Fruit fly (Drosophila melanogaster) whole organism, embryonic: ENCODE results near the gene ham.

Source experiments
- Atf6 ChIP-seq: fragments of 200-800 bp; sonication (Bioruptor generic); IDR thresholded peaks from 2 replicates; pipeline ENCODE4 v1.3.6; 2022; ENCODE audit warnings: missing biosample characterization, missing genetic modification characterization
- BEAF-32 ChIP-seq: fragments of 200-800 bp; sonication (Bioruptor generic); optimal IDR thresholded peaks from 3 replicates; lab custom pipeline; 2017; ENCODE audit warnings: missing biosample characterization, missing genetic modification characterization, mild to moderate bottlenecking, moderate library complexity, missing genetic modification reagents
- CG10209 ChIP-seq: fragments of 200-800 bp; sonication (Bioruptor generic); optimal IDR thresholded peaks from 3 replicates; lab custom pipeline; 2017; ENCODE audit warnings: missing biosample characterization, mild to moderate bottlenecking, missing genetic modification characterization, missing genetic modification reagents
- CG12769 ChIP-seq: fragments of 200-800 bp; sonication (Bioruptor generic); optimal IDR thresholded peaks from 2 replicates; lab custom pipeline; 2019; ENCODE audit warnings: missing biosample characterization, mild to moderate bottlenecking, missing genetic modification characterization, moderate library complexity
- CG13775 ChIP-seq: fragments of 200-800 bp; sonication (Bioruptor generic); optimal IDR thresholded peaks from 3 replicates; lab custom pipeline; 2017; ENCODE audit warnings: missing biosample characterization, mild to moderate bottlenecking, missing genetic modification characterization
- CG14014 ChIP-seq: fragments of 200-800 bp; sonication (Bioruptor generic); IDR thresholded peaks from 2 replicates; pipeline ENCODE4 v1.3.6; 2022; ENCODE audit warnings: missing biosample characterization, missing genetic modification characterization
- CG14965 ChIP-seq: fragments of 200-800 bp; sonication (Bioruptor generic); optimal IDR thresholded peaks from 2 replicates; lab custom pipeline; 2016; ENCODE audit warnings: missing biosample characterization, missing genetic modification characterization, borderline replicate concordance
- CG15269 ChIP-seq: fragments of 200-800 bp; sonication (Bioruptor generic); optimal IDR thresholded peaks from 2 replicates; lab custom pipeline; 2018; ENCODE audit warnings: missing biosample characterization, mild to moderate bottlenecking, missing genetic modification characterization, moderate library complexity
- CG15601 ChIP-seq: fragments of 200-800 bp; sonication (Bioruptor generic); optimal IDR thresholded peaks from 3 replicates; lab custom pipeline; 2019; ENCODE audit warnings: missing biosample characterization, mild to moderate bottlenecking, missing genetic modification characterization, moderate library complexity
- CG15696 ChIP-seq: fragments of 200-800 bp; sonication (Bioruptor generic); optimal IDR thresholded peaks from 2 replicates; lab custom pipeline; 2019; ENCODE audit warnings: missing biosample characterization, mild to moderate bottlenecking, missing genetic modification characterization, moderate library complexity
- CG17328 ChIP-seq: fragments of 200-800 bp; sonication (Bioruptor generic); IDR thresholded peaks from 2 replicates; pipeline ENCODE4 v1.3.6; 2022; ENCODE audit warnings: missing biosample characterization, missing genetic modification characterization
- CG2202 ChIP-seq: fragments of 200-800 bp; sonication (Bioruptor generic); optimal IDR thresholded peaks from 2 replicates; lab custom pipeline; 2018; ENCODE audit warnings: missing biosample characterization, mild to moderate bottlenecking, missing genetic modification characterization
- CG32772 ChIP-seq: fragments of 200-800 bp; sonication (Bioruptor generic); IDR thresholded peaks from 2 replicates; pipeline ENCODE4 v1.3.6; 2022; ENCODE audit warnings: missing biosample characterization, missing genetic modification characterization
- CG3838 ChIP-seq: fragments of 200-800 bp; sonication (Bioruptor generic); optimal IDR thresholded peaks from 3 replicates; lab custom pipeline; 2016; ENCODE audit warnings: missing biosample characterization, missing genetic modification characterization
- CG6689 ChIP-seq: fragments of 200-800 bp; sonication (Bioruptor generic); IDR thresholded peaks from 2 replicates; pipeline ENCODE4 v1.3.6; 2022; ENCODE audit warnings: missing biosample characterization, missing genetic modification characterization
- CG6791 ChIP-seq: fragments of 200-800 bp; sonication (Bioruptor generic); IDR thresholded peaks from 3 replicates; pipeline ENCODE4 v1.3.6; 2022; ENCODE audit warnings: missing biosample characterization, missing genetic modification characterization; ENCODE audit not compliant: partially characterized antibody
- CG7987 ChIP-seq: fragments of 200-800 bp; sonication (Bioruptor generic); optimal IDR thresholded peaks from 2 replicates; lab custom pipeline; 2018; ENCODE audit warnings: missing biosample characterization, mild to moderate bottlenecking, missing genetic modification characterization, moderate library complexity
- CG8388 ChIP-seq: fragments of 200-800 bp; sonication (Bioruptor generic); optimal IDR thresholded peaks from 2 replicates; lab custom pipeline; 2019; ENCODE audit warnings: missing biosample characterization, mild to moderate bottlenecking, missing genetic modification characterization, moderate library complexity
- CG8478 ChIP-seq: fragments of >200 bp; optimal IDR thresholded peaks from 2 replicates; lab custom pipeline; 2018
- CG9609 ChIP-seq: fragments of 200-800 bp; sonication (Bioruptor generic); optimal IDR thresholded peaks from 3 replicates; lab custom pipeline; 2016; ENCODE audit warnings: missing biosample characterization, missing genetic modification characterization
- Chrac-16 ChIP-seq: fragments of 200-800 bp; sonication (Bioruptor generic); optimal IDR thresholded peaks from 3 replicates; lab custom pipeline; 2016; ENCODE audit warnings: missing biosample characterization, missing genetic modification characterization
- CoRest ChIP-seq: fragments of 200-800 bp; sonication (Bioruptor generic); optimal IDR thresholded peaks from 3 replicates; lab custom pipeline; 2018; ENCODE audit warnings: missing biosample characterization, mild to moderate bottlenecking, missing genetic modification characterization, moderate library complexity
- D19A ChIP-seq: fragments of 200-800 bp; optimal IDR thresholded peaks from 3 replicates; lab custom pipeline; 2019; ENCODE audit warnings: missing biosample characterization, mild to moderate bottlenecking, missing genetic modification characterization, moderate library complexity
- Dad ChIP-seq: fragments of 200-800 bp; sonication (Bioruptor generic); optimal IDR thresholded peaks from 3 replicates; lab custom pipeline; 2016; ENCODE audit warnings: missing biosample characterization, missing genetic modification characterization
- Dbx ChIP-seq: fragments of 200-800 bp; sonication (Bioruptor generic); IDR thresholded peaks from 3 replicates; pipeline ENCODE4 v1.3.6; 2022; ENCODE audit warnings: missing biosample characterization, missing genetic modification characterization
- Dip3 ChIP-seq: fragments of 200-800 bp; sonication (Bioruptor generic); optimal IDR thresholded peaks from 3 replicates; lab custom pipeline; 2016; ENCODE audit warnings: missing biosample characterization, missing genetic modification characterization
- Dll ChIP-seq: fragments of 200-800 bp; sonication (Bioruptor generic); IDR thresholded peaks from 4 replicates; pipeline ENCODE4 v1.3.6; 2022; ENCODE audit warnings: missing biosample characterization, missing genetic modification characterization; ENCODE audit not compliant: partially characterized antibody
- HLHmδ ChIP-seq: fragments of 200-800 bp; sonication (Bioruptor generic); optimal IDR thresholded peaks from 2 replicates; lab custom pipeline; 2018; ENCODE audit warnings: missing biosample characterization, mild to moderate bottlenecking, missing genetic modification characterization, moderate library complexity
- HmgZ ChIP-seq: fragments of 200-800 bp; sonication (Bioruptor generic); optimal IDR thresholded peaks from 2 replicates; lab custom pipeline; 2018; ENCODE audit warnings: missing biosample characterization, mild to moderate bottlenecking, missing genetic modification characterization
- Hmr ChIP-seq: fragments of 200-800 bp; sonication (Bioruptor generic); optimal IDR thresholded peaks from 3 replicates; lab custom pipeline; 2017; ENCODE audit warnings: mild to moderate bottlenecking, missing biosample characterization, missing genetic modification reagents, missing genetic modification characterization
- Mad ChIP-seq: fragments of 200-800 bp; sonication (Bioruptor generic); optimal IDR thresholded peaks from 2 replicates; lab custom pipeline; 2016; ENCODE audit warnings: missing biosample characterization, missing genetic modification characterization
- NK7.1 ChIP-seq: fragments of 200-800 bp; sonication (Bioruptor generic); optimal IDR thresholded peaks from 3 replicates; lab custom pipeline; 2016; ENCODE audit warnings: missing biosample characterization, missing genetic modification characterization
- Xbp1 ChIP-seq: fragments of 200-800 bp; sonication (Bioruptor generic); optimal IDR thresholded peaks from 3 replicates; lab custom pipeline; 2016; ENCODE audit warnings: missing biosample characterization, mild to moderate bottlenecking, missing genetic modification characterization
- ac ChIP-seq: fragments of 200-800 bp; sonication (Bioruptor generic); optimal IDR thresholded peaks from 3 replicates; lab custom pipeline; 2017; ENCODE audit warnings: missing biosample characterization, mild to moderate bottlenecking, missing genetic modification characterization
- ara ChIP-seq: fragments of 200-800 bp; sonication (Bioruptor generic); IDR thresholded peaks from 2 replicates; pipeline ENCODE4 v1.3.6; 2022; ENCODE audit warnings: missing biosample characterization, missing genetic modification characterization
- ash1 ChIP-seq: fragments of 200-800 bp; sonication (Bioruptor generic); optimal IDR thresholded peaks from 2 replicates; lab custom pipeline; 2018; ENCODE audit warnings: missing biosample characterization, mild to moderate bottlenecking, missing genetic modification characterization
- bbx ChIP-seq: fragments of 200-800 bp; sonication (Bioruptor generic); IDR thresholded peaks from 2 replicates; pipeline ENCODE4 v1.3.6; 2022; ENCODE audit warnings: missing biosample characterization, missing genetic modification characterization; ENCODE audit not compliant: partially characterized antibody
- cad ChIP-seq: fragments of >200 bp; optimal IDR thresholded peaks from 2 replicates; lab custom pipeline; 2017; ENCODE audit warnings: missing biosample characterization, missing genetic modification characterization
- cg ChIP-seq: fragments of 200-800 bp; sonication (Bioruptor generic); optimal IDR thresholded peaks from 3 replicates; lab custom pipeline; 2019; ENCODE audit warnings: missing biosample characterization, mild to moderate bottlenecking, missing genetic modification characterization, moderate library complexity
- danr ChIP-seq: fragments of 200-800 bp; sonication (Bioruptor generic); IDR thresholded peaks from 2 replicates; pipeline ENCODE4 v1.3.6; 2022; ENCODE audit warnings: missing biosample characterization, missing genetic modification characterization
- dm ChIP-seq: fragments of 200-800 bp; sonication (Bioruptor generic); optimal IDR thresholded peaks from 3 replicates; lab custom pipeline; 2016; ENCODE audit warnings: missing biosample characterization, missing genetic modification characterization
- fru ChIP-seq: fragments of >200 bp; optimal IDR thresholded peaks from 2 replicates; lab custom pipeline; 2017
- gsb-n ChIP-seq: fragments of 200-800 bp; sonication (Bioruptor generic); optimal IDR thresholded peaks from 3 replicates; lab custom pipeline; 2018; ENCODE audit warnings: missing biosample characterization, mild to moderate bottlenecking, missing genetic modification characterization
- hkb ChIP-seq, 2 experiments: fragments of 200-800 bp in 1 of 2; fragments of >200 bp in 1 of 2; sonication (Bioruptor generic) in 1 of 2; IDR thresholded peaks in 1 of 2; optimal IDR thresholded peaks in 1 of 2; 2 replicates each; pipeline versions ENCODE4 v1.3.6 to Lab custom; 2017 to 2022; ENCODE audit warnings: missing biosample characterization in 1 of 2, missing genetic modification characterization in 1 of 2
- nom ChIP-seq: fragments of 200-800 bp; sonication (Bioruptor generic); optimal IDR thresholded peaks from 2 replicates; lab custom pipeline; 2017; ENCODE audit warnings: missing biosample characterization, missing genetic modification characterization, mild to moderate bottlenecking, moderate library complexity, missing genetic modification reagents
- rib ChIP-seq: fragments of 200-800 bp; sonication (Bioruptor generic); IDR thresholded peaks from 2 replicates; pipeline ENCODE4 v1.3.6; 2022; ENCODE audit warnings: missing biosample characterization, missing genetic modification characterization
- sisA ChIP-seq: fragments of 200-800 bp; sonication (Bioruptor generic); IDR thresholded peaks from 2 replicates; pipeline ENCODE4 v1.3.6; 2022; ENCODE audit warnings: missing biosample characterization, missing genetic modification characterization
- so ChIP-seq: fragments of 200-800 bp; sonication (Bioruptor generic); IDR thresholded peaks from 3 replicates; pipeline ENCODE4 v1.3.6; 2022; ENCODE audit warnings: missing biosample characterization, missing genetic modification characterization
- vfl ChIP-seq: fragments of 200-800 bp; sonication (Bioruptor generic); optimal IDR thresholded peaks from 2 replicates; lab custom pipeline; 2016; ENCODE audit warnings: missing biosample characterization, missing genetic modification characterization

ham gene

DNA sequence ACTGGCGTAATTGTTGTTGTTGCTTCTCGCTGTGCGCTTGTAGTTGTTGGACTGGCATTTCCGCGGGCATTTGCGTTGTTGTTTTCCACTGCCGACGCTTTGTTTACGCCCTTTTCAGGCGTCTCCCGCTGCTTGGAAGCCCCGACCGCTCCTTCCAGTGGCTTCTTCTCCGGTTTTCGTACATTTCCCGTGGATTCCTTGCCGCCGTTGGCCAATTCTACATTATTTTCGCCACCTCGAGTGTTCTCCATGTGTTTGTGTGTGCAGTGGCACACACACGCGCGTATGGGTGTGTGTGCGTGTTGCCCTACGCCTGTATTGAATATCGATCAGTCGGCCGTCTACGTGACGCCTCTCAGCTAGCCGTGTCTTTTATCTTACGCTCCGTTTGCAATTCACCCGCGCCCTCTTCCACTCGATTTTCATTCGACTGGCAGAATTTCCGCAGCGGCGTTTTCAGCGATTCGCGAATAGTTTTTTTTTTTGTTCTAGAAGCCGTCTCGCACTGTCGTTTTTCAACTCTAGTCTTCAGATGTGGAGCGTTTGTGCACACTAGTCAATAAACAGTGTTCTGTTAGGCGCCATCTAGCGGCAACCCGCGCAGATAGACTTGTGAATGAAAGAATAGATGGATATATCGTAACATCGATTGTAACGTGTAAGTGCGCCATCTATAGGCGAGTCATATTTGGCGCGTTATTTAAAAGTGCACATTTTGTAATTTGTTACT lies 46.6 kb upstream of the ham start, which contains the start of gene CG10600 (continued):
- TF ChIP-seq Dll (peak; percentile 76), danr (GFP tag; lab: Robert Waterston, UW) (no peak), bbx (GFP tag; lab: Robert Waterston, UW) (peak; percentile 93), rib (peak; percentile 96), CG15269 (no peak), NK7.1 (GFP tag; lab: Kevin White, UChicago) (peak; percentile 68), ac (GFP tag; lab: Kevin White, UChicago) (peak; percentile 30), so (no peak), CG14965 (peak; percentile 31), dm (GFP tag; lab: Kevin White, UChicago) (peak; percentile 86), CG32772 (GFP tag; lab: Robert Waterston, UW) (peak; percentile 91), nom (GFP tag; lab: Kevin White, UChicago) (peak; percentile 54), vfl (peak; percentile 85), CG15601 (tag; lab: Kevin White, UChicago) (peak; percentile 78), Hmr (GFP tag; lab: Kevin White, UChicago) (peak; percentile 93), CG12769 (tag; lab: Kevin White, UChicago) (no peak), CG17328 (GFP tag; lab: Robert Waterston, UW) (peak; percentile 68), Dip3 (peak; percentile 91), BEAF-32 (GFP tag; lab: Kevin White, UChicago) (peak; percentile 93), Xbp1 (GFP tag; lab: Kevin White, UChicago) (peak; percentile 89), ara (GFP tag; lab: Robert Waterston, UW) (peak; percentile 47), CoRest (tag; lab: Kevin White, UChicago) (peak; percentile 72), Atf6 (peak; percentile 59; the same call in 1 of the 2 replicates), HLHmδ (GFP tag; lab: Kevin White, UChicago) (peak; percentile 66), CG10209 (peak; percentile 78), CG2202 (peak; percentile 44), cg (GFP tag; lab: Kevin White, UChicago) (peak; percentile 99), CG15696 (tag; lab: Kevin White, UChicago) (peak; percentile 71), CG9609 (GFP tag; lab: Kevin White, UChicago) (peak; percentile 87), Mad (GFP tag; lab: Kevin White, UChicago) (peak; percentile 90), CG3838 (GFP tag; lab: Kevin White, UChicago) (peak; percentile 36), sisA (peak; percentile 70), hkb (optimal IDR thresholded peaks at IDR 0.05; lab: Kevin White, UChicago) (peak; percentile 71), hkb (GFP tag; IDR thresholded peaks at IDR 0.05; lab: Robert Waterston, UW) (peak; percentile 67), HmgZ (tag; lab: Kevin White, UChicago) (peak; percentile 93), fru (lab: Kevin White, UChicago) (no peak), ash1 (peak; percentile 30), CG13775 (GFP tag; lab: Kevin White, UChicago) (peak; percentile 46), CG6689 (GFP tag; lab: Robert Waterston, UW) (0 out of 2 replicates have a peak, but pooled peaks have one; percentile 14), Dbx (GFP tag; lab: Robert Waterston, UW) (peak; percentile 87), Chrac-16 (peak; percentile 79), CG14014 (GFP tag; lab: Robert Waterston, UW) (peak; percentile 55), CG7987 (GFP tag; lab: Kevin White, UChicago) (peak; percentile 85), CG6791 (GFP tag; lab: Robert Waterston, UW) (peak; percentile 97), Dad (GFP tag; lab: Kevin White, UChicago) (peak; percentile 85), CG8478 (lab: Kevin White, UChicago) (peak; percentile 87), gsb-n (tag; lab: Kevin White, UChicago) (peak; percentile 59), D19A (tag; lab: Kevin White, UChicago) (no peak), CG8388 (no peak), cad (no peak)
